Fruit fly (Drosophila melanogaster) whole organism, embryonic: ENCODE data around the gene da.

Source experiments
- Bdp1 ChIP-seq: fragments of 200-800 bp; sonication (Bioruptor generic); optimal IDR thresholded peaks from 3 replicates; lab custom pipeline; 2016; ENCODE audit warnings: missing biosample characterization, missing genetic modification characterization
- Bgb ChIP-seq: fragments of 200-800 bp; sonication (Bioruptor generic); IDR thresholded peaks from 2 replicates; pipeline ENCODE4 v1.3.6; 2022; ENCODE audit warnings: missing biosample characterization, missing genetic modification characterization; ENCODE audit not compliant: partially characterized antibody
- CG11398 ChIP-seq: fragments of 200-800 bp; sonication (Bioruptor generic); optimal IDR thresholded peaks from 2 replicates; lab custom pipeline; 2016; ENCODE audit warnings: missing biosample characterization, missing genetic modification characterization
- CG11696 ChIP-seq: fragments of 200-800 bp; sonication (Bioruptor generic); IDR thresholded peaks from 2 replicates; pipeline ENCODE4 v1.3.6; 2022; ENCODE audit warnings: missing biosample characterization, missing genetic modification characterization
- CG12659 ChIP-seq: fragments of 200-800 bp; sonication (Bioruptor generic); optimal IDR thresholded peaks from 3 replicates; lab custom pipeline; 2017; ENCODE audit warnings: mild to moderate bottlenecking, missing biosample characterization, missing genetic modification reagents, missing genetic modification characterization
- CG14014 ChIP-seq: fragments of 200-800 bp; sonication (Bioruptor generic); IDR thresholded peaks from 2 replicates; pipeline ENCODE4 v1.3.6; 2022; ENCODE audit warnings: missing biosample characterization, missing genetic modification characterization
- CG16813 ChIP-seq: fragments of 200-800 bp; sonication (Bioruptor generic); IDR thresholded peaks from 3 replicates; pipeline ENCODE4 v1.3.6; 2022; ENCODE audit warnings: missing biosample characterization, missing genetic modification characterization; ENCODE audit not compliant: partially characterized antibody
- CG17829 ChIP-seq: fragments of 200-800 bp; optimal IDR thresholded peaks from 2 replicates; lab custom pipeline; 2019; ENCODE audit warnings: missing biosample characterization, mild to moderate bottlenecking, missing genetic modification characterization, moderate library complexity
- CG2875 ChIP-seq: fragments of 200-800 bp; sonication (Bioruptor generic); optimal IDR thresholded peaks from 2 replicates; lab custom pipeline; 2017; ENCODE audit warnings: missing biosample characterization, mild to moderate bottlenecking, missing genetic modification characterization, missing genetic modification reagents
- CG33213 ChIP-seq: fragments of 200-800 bp; sonication (Bioruptor generic); optimal IDR thresholded peaks from 3 replicates; lab custom pipeline; 2016; ENCODE audit warnings: missing biosample characterization, missing genetic modification characterization
- CG4328 ChIP-seq: fragments of 200-800 bp; sonication (Bioruptor generic); optimal IDR thresholded peaks from 3 replicates; lab custom pipeline; 2017; ENCODE audit warnings: missing biosample characterization, missing genetic modification reagents, missing genetic modification characterization
- CG5953 ChIP-seq: fragments of 200-800 bp; sonication (Bioruptor generic); IDR thresholded peaks from 2 replicates; pipeline ENCODE4 v1.3.6; 2022; ENCODE audit warnings: missing biosample characterization, missing genetic modification characterization
- CG6175 ChIP-seq: fragments of 200-800 bp; sonication (Bioruptor generic); IDR thresholded peaks from 3 replicates; pipeline ENCODE4 v1.3.6; 2022; ENCODE audit warnings: missing biosample characterization, missing genetic modification characterization
- CG6654 ChIP-seq: fragments of 200-800 bp; sonication (Bioruptor generic); optimal IDR thresholded peaks from 2 replicates; lab custom pipeline; 2017; ENCODE audit warnings: missing biosample characterization, mild to moderate bottlenecking, missing genetic modification characterization
- CG8290 ChIP-seq, 3 experiments: fragments of 200-800 bp; sonication (Bioruptor generic); optimal IDR thresholded peaks; 2 replicates each; lab custom pipeline; 2016 to 2019; ENCODE audit warnings: missing biosample characterization in 3 of 3, missing genetic modification characterization in 3 of 3, mild to moderate bottlenecking in 2 of 3, moderate library complexity in 1 of 3
- Dek ChIP-seq: fragments of 200-800 bp; sonication (Bioruptor generic); optimal IDR thresholded peaks from 3 replicates; lab custom pipeline; 2019; ENCODE audit warnings: missing biosample characterization, mild to moderate bottlenecking, missing genetic modification characterization, moderate library complexity
- Dll ChIP-seq: fragments of 200-800 bp; sonication (Bioruptor generic); IDR thresholded peaks from 4 replicates; pipeline ENCODE4 v1.3.6; 2022; ENCODE audit warnings: missing biosample characterization, missing genetic modification characterization; ENCODE audit not compliant: partially characterized antibody
- Doc2 ChIP-seq: fragments of 200-800 bp; sonication (Bioruptor generic); IDR thresholded peaks from 2 replicates; pipeline ENCODE4 v1.3.6; 2022; ENCODE audit warnings: missing biosample characterization, missing genetic modification characterization
- Ets65A ChIP-seq: fragments of 200-800 bp; sonication (Bioruptor generic); peaks from one replicate; lab custom pipeline; 2016; ENCODE audit warnings: missing biosample characterization, missing genetic modification characterization
- Fer2 ChIP-seq: fragments of 200-800 bp; sonication (Bioruptor generic); optimal IDR thresholded peaks from 2 replicates; lab custom pipeline; 2018; ENCODE audit warnings: missing biosample characterization, mild to moderate bottlenecking, missing genetic modification characterization, moderate library complexity
- HLH4C ChIP-seq: fragments of 200-800 bp; sonication (Bioruptor generic); IDR thresholded peaks from 3 replicates; pipeline ENCODE4 v1.3.6; 2022; ENCODE audit warnings: missing biosample characterization, missing genetic modification characterization; ENCODE audit not compliant: partially characterized antibody
- HmgD ChIP-seq: fragments of 200-800 bp; sonication (Bioruptor generic); optimal IDR thresholded peaks from 3 replicates; lab custom pipeline; 2016; ENCODE audit warnings: missing biosample characterization, missing genetic modification characterization
- HmgZ ChIP-seq: fragments of 200-800 bp; sonication (Bioruptor generic); optimal IDR thresholded peaks from 2 replicates; lab custom pipeline; 2018; ENCODE audit warnings: missing biosample characterization, mild to moderate bottlenecking, missing genetic modification characterization
- Lhr ChIP-seq: fragments of 200-800 bp; sonication (Bioruptor generic); optimal IDR thresholded peaks from 3 replicates; lab custom pipeline; 2017; ENCODE audit warnings: mild to moderate bottlenecking, missing biosample characterization, missing genetic modification reagents, missing genetic modification characterization
- Mes4 ChIP-seq: fragments of 200-800 bp; sonication (Bioruptor generic); optimal IDR thresholded peaks from 2 replicates; lab custom pipeline; 2016; ENCODE audit warnings: missing biosample characterization, missing genetic modification characterization
- Mrtf ChIP-seq: fragments of 200-800 bp; sonication (Bioruptor generic); IDR thresholded peaks from 3 replicates; pipeline ENCODE4 v1.3.6; 2022; ENCODE audit warnings: missing biosample characterization, missing genetic modification characterization
- PHDP ChIP-seq: fragments of 200-800 bp; sonication (Bioruptor generic); optimal IDR thresholded peaks from 3 replicates; lab custom pipeline; 2018; ENCODE audit warnings: missing biosample characterization, mild to moderate bottlenecking, missing genetic modification characterization, moderate library complexity
- Rx ChIP-seq: fragments of 200-800 bp; sonication (Bioruptor generic); IDR thresholded peaks from 2 replicates; pipeline ENCODE4 v1.3.6; 2022; ENCODE audit warnings: missing biosample characterization, missing genetic modification characterization
- Spps ChIP-seq: fragments of 200-800 bp; sonication (Bioruptor generic); optimal IDR thresholded peaks from 2 replicates; lab custom pipeline; 2018; ENCODE audit warnings: missing biosample characterization, mild to moderate bottlenecking, missing genetic modification characterization
- Sry-β ChIP-seq: fragments of 200-800 bp; sonication (Bioruptor generic); optimal IDR thresholded peaks from 2 replicates; lab custom pipeline; 2018; ENCODE audit warnings: missing biosample characterization, mild to moderate bottlenecking, missing genetic modification characterization, moderate library complexity
- Usf ChIP-seq: fragments of 200-800 bp; sonication (Bioruptor generic); optimal IDR thresholded peaks from 2 replicates; lab custom pipeline; 2017; ENCODE audit warnings: missing genotype, missing biosample characterization, missing genetic modification characterization
- Xrp1 ChIP-seq: fragments of 200-800 bp; sonication (Bioruptor generic); IDR thresholded peaks from 2 replicates; pipeline ENCODE4 v1.3.6; 2022; ENCODE audit warnings: missing biosample characterization, missing genetic modification characterization
- ara ChIP-seq: fragments of 200-800 bp; sonication (Bioruptor generic); IDR thresholded peaks from 2 replicates; pipeline ENCODE4 v1.3.6; 2022; ENCODE audit warnings: missing biosample characterization, missing genetic modification characterization
- chm ChIP-seq: fragments of 200-800 bp; sonication (Bioruptor generic); IDR thresholded peaks from 2 replicates; pipeline ENCODE4 v1.3.6; 2022; ENCODE audit warnings: missing biosample characterization, missing genetic modification characterization
- da ChIP-seq: fragments of 200-800 bp; sonication (Bioruptor generic); optimal IDR thresholded peaks from 2 replicates; lab custom pipeline; 2016; ENCODE audit warnings: missing biosample characterization, missing genetic modification characterization
- dimm ChIP-seq: fragments of 200-800 bp; sonication (Bioruptor generic); IDR thresholded peaks from 2 replicates; pipeline ENCODE4 v1.3.6; 2022; ENCODE audit warnings: missing biosample characterization, missing genetic modification characterization
- dysf ChIP-seq: fragments of 200-800 bp; sonication (Bioruptor generic); IDR thresholded peaks from 3 replicates; pipeline ENCODE4 v1.3.6; 2022; ENCODE audit warnings: missing biosample characterization, missing genetic modification characterization
- emc ChIP-seq: fragments of 200-800 bp; sonication (Bioruptor generic); optimal IDR thresholded peaks from 2 replicates; lab custom pipeline; 2016; ENCODE audit warnings: missing biosample characterization, missing genetic modification characterization
- fd102C ChIP-seq: fragments of 200-800 bp; sonication (Bioruptor generic); optimal IDR thresholded peaks from 2 replicates; lab custom pipeline; 2018; ENCODE audit warnings: missing biosample characterization, mild to moderate bottlenecking, missing genetic modification characterization, moderate library complexity
- jumu ChIP-seq: fragments of 200-800 bp; sonication (Bioruptor generic); optimal IDR thresholded peaks from 3 replicates; lab custom pipeline; 2016; ENCODE audit warnings: missing biosample characterization, missing genetic modification characterization
- lola ChIP-seq, 3 experiments: fragments of >200 bp in 2 of 3; fragments of 200-800 bp in 1 of 3; sonication (Bioruptor generic) in 1 of 3; optimal IDR thresholded peaks; 2 replicates each; lab custom pipeline; 2017 to 2019; ENCODE audit warnings: missing biosample characterization in 3 of 3, missing genetic modification characterization in 3 of 3, mild to moderate bottlenecking in 1 of 3, moderate library complexity in 1 of 3
- nerfin-1 ChIP-seq: fragments of 200-800 bp; sonication (Bioruptor generic); optimal IDR thresholded peaks from 3 replicates; lab custom pipeline; 2019; ENCODE audit warnings: missing biosample characterization, mild to moderate bottlenecking, missing genetic modification characterization, moderate library complexity
- oc ChIP-seq: fragments of 200-800 bp; sonication (Bioruptor generic); optimal IDR thresholded peaks from 2 replicates; lab custom pipeline; 2018; ENCODE audit warnings: missing biosample characterization, mild to moderate bottlenecking, missing genetic modification characterization, moderate library complexity
- shn ChIP-seq: fragments of 200-800 bp; sonication (Bioruptor generic); optimal IDR thresholded peaks from 3 replicates; lab custom pipeline; 2016; ENCODE audit warnings: missing biosample characterization, missing genetic modification characterization
- sug ChIP-seq: fragments of 200-800 bp; optimal IDR thresholded peaks from 2 replicates; lab custom pipeline; 2019; ENCODE audit warnings: missing biosample characterization, mild to moderate bottlenecking, missing genetic modification characterization, moderate library complexity
- tgo ChIP-seq: fragments of 200-800 bp; sonication (Bioruptor generic); IDR thresholded peaks from 3 replicates; pipeline ENCODE4 v1.3.6; 2022; ENCODE audit warnings: missing biosample characterization, missing genetic modification characterization
- twi ChIP-seq: fragments of 200-800 bp; optimal IDR thresholded peaks from 2 replicates; lab custom pipeline; 2019; ENCODE audit warnings: missing biosample characterization, mild to moderate bottlenecking, missing genetic modification characterization, moderate library complexity
- vfl ChIP-seq: fragments of 200-800 bp; sonication (Bioruptor generic); optimal IDR thresholded peaks from 2 replicates; lab custom pipeline; 2016; ENCODE audit warnings: missing biosample characterization, missing genetic modification characterization

The da gene

DNA sequence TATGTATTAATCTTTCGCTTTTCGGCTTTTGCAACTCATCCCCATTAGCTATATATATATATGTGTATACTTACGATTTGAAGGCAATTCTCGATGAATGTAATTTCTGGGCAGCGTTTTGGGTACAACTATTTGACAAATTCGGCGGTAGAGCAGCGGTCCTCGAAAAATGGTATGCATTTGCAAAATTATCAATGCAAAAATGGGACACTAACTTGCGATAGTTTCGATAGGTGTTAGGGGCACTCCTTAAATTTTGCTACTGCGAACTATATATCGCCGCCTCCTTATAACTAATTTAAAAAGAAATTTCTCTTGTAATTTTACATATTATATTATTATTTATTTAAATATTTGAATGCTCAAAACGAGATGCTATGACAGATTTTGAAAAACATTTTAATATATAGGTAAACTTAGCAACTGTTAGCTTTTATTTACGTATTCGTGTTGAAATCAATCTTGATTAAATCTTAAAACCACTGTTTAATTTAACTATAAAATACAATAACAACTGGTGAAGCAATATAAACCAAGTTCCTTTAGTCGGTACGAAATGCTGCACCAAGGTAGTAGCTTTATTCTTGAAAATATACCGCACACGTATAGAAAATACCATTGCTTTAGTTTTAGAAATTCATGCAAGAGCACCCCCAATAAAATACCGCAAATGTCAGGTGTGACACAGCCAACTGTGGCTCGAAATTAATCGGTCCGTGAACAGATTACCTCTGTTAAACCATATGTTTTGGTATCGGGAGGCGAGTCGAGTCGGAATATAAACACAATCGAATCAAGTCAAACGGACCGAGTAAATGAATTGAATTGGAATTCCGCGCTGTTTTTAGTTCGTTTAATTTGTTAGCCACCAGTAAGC, 25.6 kb downstream of the da start, which contains the start of the genes CG5355 and Klp31E (continued):
- peak; percentile 56 for TF ChIP-seq HmgD (GFP tag; lab: Kevin White, UChicago)
- no peak for TF ChIP-seq CG11398 (GFP tag; lab: Kevin White, UChicago)
- peak; percentile 80 for TF ChIP-seq Dll (GFP tag; lab: Robert Waterston, UW)
- TF ChIP-seq dimm (GFP tag; lab: Robert Waterston, UW): no peak
- TF ChIP-seq chm: peak; percentile 34
- peak; percentile 84 for TF ChIP-seq CG17829 (tag; lab: Kevin White, UChicago)
- no peak for TF ChIP-seq fd102C (GFP tag; lab: Kevin White, UChicago)
- TF ChIP-seq HmgZ (tag; lab: Kevin White, UChicago): peak; percentile 25
- TF ChIP-seq ara (GFP tag; lab: Robert Waterston, UW): peak; percentile 72
- peak; percentile 57 for TF ChIP-seq jumu (GFP tag; lab: Kevin White, UChicago)
- peak; percentile 41 for TF ChIP-seq da
- TF ChIP-seq oc (tag; lab: Kevin White, UChicago): no peak
- peak; percentile 68 for TF ChIP-seq CG16813 (GFP tag; lab: Robert Waterston, UW)
- TF ChIP-seq PHDP (tag; lab: Kevin White, UChicago): peak; percentile 56
- peak in 1 of 3 experiments; percentile 82 for TF ChIP-seq lola (GFP tag; optimal IDR thresholded peaks at IDR 0.05; lab: Kevin White, UChicago)
- TF ChIP-seq CG11696: peak; percentile 61; the same call in 1 of the 2 replicates
- TF ChIP-seq CG4328 (GFP tag; lab: Kevin White, UChicago): peak; percentile 69
- peak; percentile 20 for TF ChIP-seq shn (GFP tag; lab: Kevin White, UChicago)
- peak; percentile 73 for TF ChIP-seq sug (tag; lab: Kevin White, UChicago)
- peak; percentile 83 for TF ChIP-seq CG12659 (GFP tag; lab: Kevin White, UChicago)
- TF ChIP-seq CG8290 (GFP tag; optimal IDR thresholded peaks at IDR 0.05; lab: Kevin White, UChicago): peak; percentile 24
- TF ChIP-seq CG8290 (tag; optimal IDR thresholded peaks at IDR 0.05; lab: Kevin White, UChicago): no peak
- no peak for TF ChIP-seq Doc2 (GFP tag; lab: Robert Waterston, UW)
- peak; percentile 36 for TF ChIP-seq Fer2 (tag; lab: Kevin White, UChicago)
- TF ChIP-seq Lhr (GFP tag; lab: Kevin White, UChicago): peak; percentile 19
- TF ChIP-seq nerfin-1 (tag; lab: Kevin White, UChicago): peak; percentile 31
- TF ChIP-seq Xrp1 (GFP tag; lab: Robert Waterston, UW): peak; percentile 56; the same call in 1 of the 2 replicates
- peak; percentile 17 for TF ChIP-seq Bdp1 (GFP tag; lab: Kevin White, UChicago)
- no peak; the same call in 2 of the 3 replicates for TF ChIP-seq Mrtf
- no peak for TF ChIP-seq Dek (tag; lab: Kevin White, UChicago)
- peak; percentile 61; the same call in 2 of the 3 replicates for TF ChIP-seq dysf (GFP tag; lab: Robert Waterston, UW)
- TF ChIP-seq twi: peak; percentile 69
- TF ChIP-seq vfl (GFP tag; lab: Kevin White, UChicago): peak; percentile 15
- TF ChIP-seq Spps: peak; percentile 27
- peak; percentile 42 for TF ChIP-seq CG6654
- TF ChIP-seq Usf (GFP tag; lab: Kevin White, UChicago): peak; percentile 71
- no peak for TF ChIP-seq CG6175
- TF ChIP-seq Bgb (GFP tag; lab: Robert Waterston, UW): peak; percentile 63
- TF ChIP-seq HLH4C (GFP tag; lab: Robert Waterston, UW): peak; percentile 65
- peak; percentile 29 for TF ChIP-seq Sry-β (GFP tag; lab: Kevin White, UChicago)
- no peak for TF ChIP-seq CG5953 (GFP tag; lab: Robert Waterston, UW)
- no peak for TF ChIP-seq emc (GFP tag; lab: Kevin White, UChicago)
- TF ChIP-seq tgo (GFP tag; lab: Robert Waterston, UW): peak; percentile 64; the same call in 2 of the 3 replicates
- peak; percentile 52 for TF ChIP-seq CG33213 (GFP tag; lab: Kevin White, UChicago)
- TF ChIP-seq CG2875: peak; percentile 12
- TF ChIP-seq CG14014: no peak
- peak; percentile 46 for TF ChIP-seq Mes4 (GFP tag; lab: Kevin White, UChicago)
- peak; percentile 72 for TF ChIP-seq Ets65A
- TF ChIP-seq Rx (GFP tag; lab: Robert Waterston, UW): no peak
